Worm (Caenorhabditis elegans) whole organism, early embryonic: ENCODE results near the gene sre-4.

Experiments used
- B0310.2 ChIP-seq: sonication (generic microtip); optimal IDR thresholded peaks from 2 replicates; lab custom pipeline; 2016; ENCODE audit warnings: mild to moderate bottlenecking, missing genetic modification characterization, missing compliant biosample characterization
- F13C5.2 ChIP-seq: sonication (generic microtip); optimal IDR thresholded peaks from 2 replicates; lab custom pipeline; 2017; ENCODE audit warnings: mild to moderate bottlenecking, missing genetic modification characterization, inconsistent platforms, missing compliant biosample characterization
- aly-1 ChIP-seq: sonication (generic microtip); optimal IDR thresholded peaks from 2 replicates; lab custom pipeline; 2016; ENCODE audit warnings: missing genetic modification characterization, missing compliant biosample characterization
- ama-1 ChIP-seq: fragments of 150-350 bp; optimal IDR thresholded peaks from 2 replicates; lab custom pipeline; 2014
- ceh-13 ChIP-seq: fragments of 200-800 bp; sonication (Bioruptor generic); optimal IDR thresholded peaks from 2 replicates; lab custom pipeline; 2018; ENCODE audit warnings: mild to moderate bottlenecking, missing genetic modification characterization, missing compliant biosample characterization
- ceh-36 ChIP-seq: sonication (generic microtip); optimal IDR thresholded peaks from 2 replicates; lab custom pipeline; 2016; ENCODE audit warnings: missing genetic modification characterization, inconsistent platforms, missing compliant biosample characterization
- ets-7 ChIP-seq: sonication (generic microtip); optimal IDR thresholded peaks from 2 replicates; lab custom pipeline; 2016; ENCODE audit warnings: missing genotype, missing genetic modification characterization, missing compliant biosample characterization
- flt-1 ChIP-seq: fragments of 200-800 bp; sonication (Bioruptor generic); IDR thresholded peaks from 2 replicates; pipeline ENCODE4 v1.3.6; 2022; ENCODE audit warnings: missing genetic modification characterization, missing compliant biosample characterization
- hmbx-1 ChIP-seq: sonication (generic microtip); optimal IDR thresholded peaks from 2 replicates; lab custom pipeline; 2016; ENCODE audit warnings: mild to moderate bottlenecking, missing genetic modification characterization, missing compliant biosample characterization
- hmg-4 ChIP-seq: fragments of 200-800 bp; sonication (Bioruptor generic); optimal IDR thresholded peaks from 2 replicates; lab custom pipeline; 2018; ENCODE audit warnings: mild to moderate bottlenecking, missing genetic modification characterization, missing compliant biosample characterization
- hnd-1 ChIP-seq: sonication (generic microtip); optimal IDR thresholded peaks from 2 replicates; lab custom pipeline; 2016; ENCODE audit warnings: missing genetic modification characterization, missing compliant biosample characterization
- pes-1 ChIP-seq: fragments of 200-800 bp; sonication (Bioruptor generic); IDR thresholded peaks from 2 replicates; pipeline ENCODE4 v1.3.6; 2022; ENCODE audit warnings: missing genetic modification reagents, missing genetic modification characterization, missing compliant biosample characterization
- scrt-1 ChIP-seq: fragments of 200-800 bp; sonication (Bioruptor generic); IDR thresholded peaks from 2 replicates; pipeline ENCODE4 v1.3.6; 2022; ENCODE audit warnings: missing genetic modification characterization, missing compliant biosample characterization
- sea-1 ChIP-seq: fragments of 200-800 bp; sonication (Bioruptor generic); conservative IDR thresholded peaks from 2 replicates; pipeline ENCODE4 v1.3.6; 2022; ENCODE audit warnings: missing genetic modification characterization, missing compliant biosample characterization
- tbx-11 ChIP-seq: fragments of 200-800 bp; sonication (Bioruptor generic); IDR thresholded peaks from 2 replicates; pipeline ENCODE4 v1.3.6; 2022; ENCODE audit warnings: missing genetic modification characterization, missing compliant biosample characterization
- tbx-37 ChIP-seq: fragments of 200-800 bp; sonication (Bioruptor generic); conservative IDR thresholded peaks from 2 replicates; pipeline ENCODE4 v1.3.6; 2022; ENCODE audit warnings: missing genetic modification reagents, missing genetic modification characterization, missing compliant biosample characterization
- tra-4 ChIP-seq: sonication (generic microtip); optimal IDR thresholded peaks from 2 replicates; lab custom pipeline; 2017; ENCODE audit warnings: missing genetic modification characterization, missing compliant biosample characterization

Gene sre-4

DNA sequence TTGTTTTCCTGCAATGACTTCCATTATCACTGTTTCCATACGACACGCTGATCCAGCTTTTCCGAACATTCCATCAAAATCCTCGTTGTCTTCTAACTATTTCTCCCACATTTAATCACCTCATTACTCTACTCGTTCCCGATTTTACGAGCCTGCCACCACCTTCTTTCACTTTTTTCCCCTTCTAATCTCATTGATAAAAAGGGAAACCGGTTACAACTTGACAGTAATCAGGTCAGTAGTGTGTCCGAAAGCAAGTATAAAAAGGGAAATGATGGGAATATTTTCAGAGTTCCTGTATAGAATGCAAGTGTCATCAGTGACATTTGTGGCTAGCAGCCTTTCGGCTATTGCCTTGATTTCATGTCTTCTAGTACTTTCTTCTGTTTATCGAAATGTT, 37.0 kb upstream of the sre-4 start, which contains the start of gene col-123:
Gene col-123 (plus strand): TSS at position 301 of the 400 bp plus-strand sequence.
- TF ChIP-seq tra-4 (tag; lab: Kevin White, UChicago) (no peak), flt-1 (GFP tag; lab: Robert Waterston, UW) (no peak), ceh-36 (tag; lab: Kevin White, UChicago) (no peak), tbx-11 (GFP tag; lab: Robert Waterston, UW) (no peak), scrt-1 (no peak), tbx-37 (GFP tag; lab: Robert Waterston, UW) (no peak), hnd-1 (tag; lab: Kevin White, UChicago) (no peak)

DNA sequence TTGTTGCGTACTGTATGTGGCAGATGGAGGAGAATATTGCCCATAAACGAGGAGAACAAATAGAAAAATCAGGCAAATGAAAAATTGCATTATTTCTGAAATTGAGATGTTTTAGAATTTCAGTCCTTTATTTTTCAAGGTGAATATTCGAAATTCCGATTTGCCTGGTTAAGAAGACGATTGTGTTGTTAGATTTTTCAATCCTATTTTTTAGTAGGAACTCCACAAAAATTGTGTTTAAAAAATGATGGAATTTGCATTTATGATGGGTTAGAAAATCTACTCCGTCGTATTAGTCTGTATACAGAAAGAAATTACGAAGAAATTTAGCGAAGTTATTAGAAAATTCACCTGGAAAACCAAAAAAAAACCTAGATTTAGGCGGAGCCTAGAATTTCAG, 30.8 kb upstream of the sre-4 start, which contains the start of gene egl-20:
Gene egl-20 (minus strand): TSS at position 101 of the 400 bp plus-strand sequence.
- no peak for TF ChIP-seq ets-7 (tag; lab: Kevin White, UChicago)
- no peak for TF ChIP-seq aly-1 (tag; lab: Kevin White, UChicago)
- TF ChIP-seq hmbx-1 (tag; lab: Kevin White, UChicago) = no peak
- no peak for TF ChIP-seq tbx-11 (GFP tag; lab: Robert Waterston, UW)
- TF ChIP-seq tbx-37 (GFP tag; lab: Robert Waterston, UW) = no peak
- no peak for TF ChIP-seq hnd-1 (tag; lab: Kevin White, UChicago)
- TF ChIP-seq scrt-1 = no peak
- no peak for TF ChIP-seq F13C5.2 (tag; lab: Kevin White, UChicago)
- no peak for TF ChIP-seq flt-1 (GFP tag; lab: Robert Waterston, UW)
- TF ChIP-seq pes-1 (GFP tag; lab: Robert Waterston, UW) = no peak
- no peak for TF ChIP-seq hmg-4 (GFP tag; lab: Kevin White, UChicago)
- TF ChIP-seq B0310.2 = no peak
- no peak for TF ChIP-seq ceh-36 (tag; lab: Kevin White, UChicago)
- no peak for TF ChIP-seq tra-4 (tag; lab: Kevin White, UChicago)
- no peak for TF ChIP-seq sea-1 (GFP tag; lab: Robert Waterston, UW)
- TF ChIP-seq ama-1 (lab: Kevin White, UChicago) = no peak
- TF ChIP-seq ceh-13 = no peak

ce11 chrIV:9811487-9811886, 26.9 kb upstream of the sre-4 start:
- TF ChIP-seq sea-1 (GFP tag; lab: Robert Waterston, UW) = no peak
- TF ChIP-seq tra-4 (tag; lab: Kevin White, UChicago) = no peak

DNA sequence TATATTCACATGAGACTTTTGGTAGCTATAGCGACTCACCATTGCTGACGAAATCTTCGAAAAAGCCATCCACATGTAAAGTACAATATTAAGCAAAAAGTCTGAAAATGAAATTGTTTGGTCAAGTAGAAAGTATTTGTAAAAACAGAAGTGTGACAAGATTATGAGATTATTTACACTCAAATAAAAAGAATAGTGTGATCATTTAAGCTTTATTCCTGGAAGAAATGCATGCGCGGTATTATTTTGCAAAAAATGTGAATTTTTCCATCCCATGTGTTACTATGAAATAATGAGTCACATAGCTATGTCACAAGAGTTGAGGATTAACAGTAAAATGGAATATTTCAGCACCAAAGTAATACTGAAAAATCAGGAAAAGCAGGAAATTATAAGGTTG, 26.0 kb upstream of the sre-4 start, which contains the start of gene dct-15:
Gene dct-15 (minus strand): TSS at position 101 of the 400 bp plus-strand sequence.
- TF ChIP-seq ceh-36 (tag; lab: Kevin White, UChicago) = no peak
- TF ChIP-seq hmbx-1 (tag; lab: Kevin White, UChicago) = no peak
- TF ChIP-seq tbx-11 (GFP tag; lab: Robert Waterston, UW) = no peak
- no peak for TF ChIP-seq sea-1 (GFP tag; lab: Robert Waterston, UW)
- TF ChIP-seq ceh-13 = no peak

ce11 chrIV:9803544-9803943, 19.0 kb upstream of the sre-4 start:
- no peak for TF ChIP-seq F13C5.2 (tag; lab: Kevin White, UChicago)
- no peak for TF ChIP-seq B0310.2
- no peak for TF ChIP-seq pes-1 (GFP tag; lab: Robert Waterston, UW)
- no peak for TF ChIP-seq hmg-4 (GFP tag; lab: Kevin White, UChicago)
- TF ChIP-seq tbx-37 (GFP tag; lab: Robert Waterston, UW) = no peak
- no peak for TF ChIP-seq ceh-13
- no peak for TF ChIP-seq ama-1 (lab: Kevin White, UChicago)
- TF ChIP-seq hnd-1 (tag; lab: Kevin White, UChicago) = no peak
- no peak for TF ChIP-seq flt-1 (GFP tag; lab: Robert Waterston, UW)
- no peak for TF ChIP-seq aly-1 (tag; lab: Kevin White, UChicago)
- no peak for TF ChIP-seq tbx-11 (GFP tag; lab: Robert Waterston, UW)
- TF ChIP-seq scrt-1 = no peak
- no peak for TF ChIP-seq sea-1 (GFP tag; lab: Robert Waterston, UW)
- TF ChIP-seq ceh-36 (tag; lab: Kevin White, UChicago) = no peak
- no peak for TF ChIP-seq tra-4 (tag; lab: Kevin White, UChicago)

- TF ChIP-seq ceh-13 = no peak
- TF ChIP-seq ets-7 (tag; lab: Kevin White, UChicago) = no peak
- no peak for TF ChIP-seq tbx-37 (GFP tag; lab: Robert Waterston, UW)
- TF ChIP-seq scrt-1 = no peak
- TF ChIP-seq pes-1 (GFP tag; lab: Robert Waterston, UW) = no peak
- no peak for TF ChIP-seq flt-1 (GFP tag; lab: Robert Waterston, UW)
- TF ChIP-seq hmbx-1 (tag; lab: Kevin White, UChicago) = no peak
- no peak for TF ChIP-seq sea-1 (GFP tag; lab: Robert Waterston, UW)
- TF ChIP-seq tbx-11 (GFP tag; lab: Robert Waterston, UW) = no peak
Observed at ce11 chrIV:9802711-9803110, 18.1 kb upstream of the sre-4 start, which contains the start of gene fat-3. Gene fat-3, plus strand, starts transcription at chrIV:9803023.

DNA sequence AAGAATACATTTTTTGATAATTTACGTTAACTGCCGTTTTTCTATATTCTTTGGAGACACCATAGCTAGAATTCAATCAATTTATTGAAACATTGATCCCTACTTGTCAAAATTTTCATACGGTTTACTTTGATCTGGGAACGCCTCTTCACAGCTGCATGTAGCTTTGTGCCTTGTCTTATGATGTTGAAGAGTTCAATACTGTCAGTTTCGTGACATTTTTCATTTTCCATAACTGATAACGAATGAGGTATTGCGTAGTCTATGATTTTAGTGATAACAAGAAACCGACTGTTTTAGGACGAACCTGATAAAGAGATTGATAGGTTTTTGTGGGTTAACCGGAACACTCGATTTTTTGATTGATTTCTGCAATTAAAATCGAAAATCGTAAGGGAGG, 16.8 kb upstream of the sre-4 start:
- TF ChIP-seq scrt-1 (no peak), ets-7 (tag; lab: Kevin White, UChicago) (no peak), ama-1 (lab: Kevin White, UChicago) (no peak)

ce11 chrIV:9799664-9800063, 15.1 kb upstream of the sre-4 start:
- TF ChIP-seq pes-1 (GFP tag; lab: Robert Waterston, UW) (no peak), tbx-11 (GFP tag; lab: Robert Waterston, UW) (no peak), aly-1 (tag; lab: Kevin White, UChicago) (no peak), ceh-36 (tag; lab: Kevin White, UChicago) (no peak), ets-7 (tag; lab: Kevin White, UChicago) (no peak), B0310.2 (no peak), ceh-13 (no peak), F13C5.2 (tag; lab: Kevin White, UChicago) (no peak), ama-1 (lab: Kevin White, UChicago) (no peak), flt-1 (GFP tag; lab: Robert Waterston, UW) (no peak), scrt-1 (no peak), sea-1 (GFP tag; lab: Robert Waterston, UW) (no peak)
